Fruit fly (Drosophila melanogaster): Measurements from ENCODE around the gene Pus10.

The Pus10 gene

DNA sequence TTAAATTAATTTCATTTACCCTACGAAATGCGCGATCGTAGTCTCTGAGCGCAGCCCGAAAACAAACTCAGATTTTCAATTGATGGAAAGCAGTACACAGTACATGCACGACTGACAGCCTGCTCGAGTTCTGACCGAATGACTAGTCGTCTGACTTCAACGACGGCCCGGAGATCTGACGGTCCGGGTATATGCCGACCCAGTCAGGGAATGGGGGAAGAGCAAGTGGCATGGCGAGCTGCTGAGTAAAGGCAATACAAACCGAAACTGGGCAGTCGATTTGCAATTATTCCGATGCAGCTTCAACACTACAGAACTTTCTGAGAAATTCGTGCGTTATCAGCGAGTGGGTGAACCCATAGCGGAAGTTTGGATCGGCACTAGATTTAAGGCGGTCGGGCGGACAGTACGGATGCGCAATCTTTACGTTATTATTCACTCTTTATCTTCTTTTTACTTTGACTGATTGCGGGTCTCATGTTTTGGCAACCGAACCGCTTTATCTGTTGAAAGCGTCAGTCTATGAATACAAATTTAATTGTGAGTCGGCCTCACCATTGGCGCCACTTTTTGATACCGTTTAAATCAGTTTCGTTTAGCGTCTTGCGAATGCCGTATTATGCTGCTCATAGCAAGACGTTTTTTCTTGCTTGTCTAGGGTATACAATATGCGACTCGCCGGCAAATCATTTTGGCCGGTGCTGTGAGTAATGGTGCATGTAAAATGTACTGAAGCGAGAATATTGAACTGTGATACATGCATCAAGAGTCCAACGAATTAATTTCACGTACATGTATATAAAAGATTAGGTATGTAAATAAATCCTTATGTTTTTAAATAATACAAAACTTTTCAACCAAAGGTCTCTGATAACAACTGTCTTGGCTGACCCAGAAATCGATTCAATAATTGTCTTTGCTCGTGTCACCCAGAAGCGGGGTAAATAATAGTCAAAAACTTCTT lies 34.3 kb downstream of the Pus10 start (continued):
- no peak for TF ChIP-seq acj6 (GFP tag; optimal IDR thresholded peaks at IDR 0.05)
- no peak for TF ChIP-seq dsx (GFP tag; optimal IDR thresholded peaks at IDR 0.05; ENCODE audit: poor library complexity, severe bottlenecking)
- peak; percentile 51 for TF ChIP-seq esn (GFP tag; optimal IDR thresholded peaks at IDR 0.05)
- TF ChIP-seq CG11762 (GFP tag; optimal IDR thresholded peaks at IDR 0.05; ENCODE audit: insufficient read depth), result no peak
- TF ChIP-seq Sox14 (GFP tag; optimal IDR thresholded peaks at IDR 0.05), result peak; percentile 10
- peak; percentile 84 for TF ChIP-seq svp (GFP tag)
- no peak for TF ChIP-seq CG6792 (GFP tag; optimal IDR thresholded peaks at IDR 0.05)
- no peak for TF ChIP-seq eg (GFP tag; IDR thresholded peaks at IDR 0.05)
- TF ChIP-seq CG4318 (GFP tag; optimal IDR thresholded peaks at IDR 0.05), result peak; percentile 62

DNA sequence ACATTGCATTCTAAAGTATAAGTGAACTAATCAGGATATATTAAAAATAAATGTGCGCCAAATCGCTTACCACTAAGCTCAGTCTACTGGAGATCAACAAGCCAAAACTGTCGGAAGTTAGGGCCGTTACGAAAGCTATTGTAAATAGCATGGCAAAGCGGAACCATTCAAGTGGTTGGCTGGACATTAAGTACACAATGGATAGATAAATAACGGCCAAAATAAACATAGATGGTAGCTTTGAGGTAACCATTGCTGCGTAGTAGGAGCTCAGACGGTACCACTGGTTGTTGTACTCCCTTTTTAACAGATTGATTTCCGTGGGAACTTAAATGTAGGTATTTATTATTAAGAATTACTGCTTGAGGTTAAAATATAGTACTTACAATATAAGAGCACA lies 37.4 kb downstream of the Pus10 start:
- TF ChIP-seq spab (GFP tag; optimal IDR thresholded peaks at IDR 0.05) (no peak), fkh (GFP tag; optimal IDR thresholded peaks at IDR 0.05) (peak; percentile 60), CG9139 (GFP tag; optimal IDR thresholded peaks at IDR 0.05) (no peak)

DNA sequence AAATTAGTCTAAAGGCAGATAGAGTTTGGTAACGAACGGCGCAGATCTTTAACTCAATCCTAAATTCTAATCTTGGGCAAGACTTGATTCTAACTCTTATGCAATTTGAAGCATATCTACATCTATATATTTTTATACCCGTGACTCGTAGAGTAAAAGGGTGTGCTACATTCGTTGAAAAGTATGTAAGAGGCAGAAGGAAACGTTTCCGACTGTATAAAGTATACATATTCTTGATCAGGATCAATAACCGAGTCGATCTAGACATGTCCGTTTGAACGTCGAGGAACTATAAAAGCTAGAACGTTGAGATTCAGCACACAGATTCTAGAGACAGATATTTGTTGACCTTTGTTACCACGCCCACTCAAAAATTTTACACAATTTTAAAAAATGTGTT lies 38.7 kb downstream of the Pus10 start, which contains the start of gene CG13694:
TSS of gene CG13694 (minus strand) at position 101 of the 400 bp plus-strand sequence.
- TF ChIP-seq Ets21C (GFP tag; optimal IDR thresholded peaks at IDR 0.05), result no peak
- no peak for TF ChIP-seq CG6276 (GFP tag; optimal IDR thresholded peaks at IDR 0.05)
- no peak for TF ChIP-seq Blimp-1 (GFP tag; optimal IDR thresholded peaks at IDR 0.05)
- no peak for TF ChIP-seq Ets96B (tag; optimal IDR thresholded peaks at IDR 0.05)
- no peak for TF ChIP-seq Eip78C (GFP tag)
- no peak for TF ChIP-seq OdsH (GFP tag; optimal IDR thresholded peaks at IDR 0.05)
- TF ChIP-seq CG7368 (GFP tag; optimal IDR thresholded peaks at IDR 0.05), result no peak

DNA sequence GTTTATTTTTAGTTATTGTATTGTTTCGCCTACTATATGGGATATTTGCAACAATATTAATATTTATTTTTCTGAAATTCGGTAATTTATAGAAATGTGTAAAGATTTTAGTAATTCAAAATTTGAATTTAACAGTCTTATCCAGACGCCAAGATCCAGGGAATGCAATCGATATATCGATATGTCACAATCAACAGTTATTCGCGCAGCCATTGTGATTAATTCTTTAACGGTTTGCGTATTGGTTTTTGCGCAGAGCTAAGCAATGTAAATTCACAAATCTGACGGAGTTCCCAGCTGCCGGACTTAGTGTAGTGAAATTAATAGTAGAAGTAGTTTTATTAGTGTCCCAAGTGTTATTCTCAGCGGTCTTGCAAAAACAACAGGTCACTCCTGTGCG lies 40.7 kb downstream of the Pus10 start, which contains the start of gene ND-15:
TSS of gene ND-15 (plus strand) at position 298 of the 400 bp plus-strand sequence.
- TF ChIP-seq net (GFP tag; optimal IDR thresholded peaks at IDR 0.05) (no peak), svp (GFP tag) (peak; percentile 21), acj6 (GFP tag; optimal IDR thresholded peaks at IDR 0.05) (no peak)

DNA sequence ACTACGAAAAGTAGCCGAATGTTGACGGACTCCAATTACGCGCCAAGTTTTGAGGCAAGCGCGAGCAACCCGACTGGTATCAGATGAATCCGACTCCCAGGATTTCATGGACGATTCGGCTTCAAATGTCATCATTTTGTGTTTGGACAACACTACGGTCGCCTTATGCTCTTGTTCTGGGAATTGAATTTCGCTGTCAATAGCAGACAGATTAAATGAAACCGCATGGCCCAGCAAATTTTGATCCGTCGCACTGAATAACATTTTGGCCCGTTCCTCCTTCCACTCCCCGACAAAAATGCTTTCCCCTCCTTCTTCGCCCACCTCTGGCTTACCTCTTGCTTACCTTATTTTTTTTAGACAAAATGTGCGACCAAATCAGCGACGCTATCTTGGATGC lies 45.1 kb downstream of the Pus10 start:
- TF ChIP-seq CG11902 (GFP tag; optimal IDR thresholded peaks at IDR 0.05) (no peak), Gug (GFP tag; IDR thresholded peaks at IDR 0.05) (no peak), CG9139 (GFP tag; optimal IDR thresholded peaks at IDR 0.05) (no peak), Eip78C (GFP tag) (no peak), salr (GFP tag; optimal IDR thresholded peaks at IDR 0.05) (no peak), topi (GFP tag; optimal IDR thresholded peaks at IDR 0.05) (no peak), acj6 (GFP tag; optimal IDR thresholded peaks at IDR 0.05) (no peak), Sox14 (GFP tag; optimal IDR thresholded peaks at IDR 0.05) (no peak)

DNA sequence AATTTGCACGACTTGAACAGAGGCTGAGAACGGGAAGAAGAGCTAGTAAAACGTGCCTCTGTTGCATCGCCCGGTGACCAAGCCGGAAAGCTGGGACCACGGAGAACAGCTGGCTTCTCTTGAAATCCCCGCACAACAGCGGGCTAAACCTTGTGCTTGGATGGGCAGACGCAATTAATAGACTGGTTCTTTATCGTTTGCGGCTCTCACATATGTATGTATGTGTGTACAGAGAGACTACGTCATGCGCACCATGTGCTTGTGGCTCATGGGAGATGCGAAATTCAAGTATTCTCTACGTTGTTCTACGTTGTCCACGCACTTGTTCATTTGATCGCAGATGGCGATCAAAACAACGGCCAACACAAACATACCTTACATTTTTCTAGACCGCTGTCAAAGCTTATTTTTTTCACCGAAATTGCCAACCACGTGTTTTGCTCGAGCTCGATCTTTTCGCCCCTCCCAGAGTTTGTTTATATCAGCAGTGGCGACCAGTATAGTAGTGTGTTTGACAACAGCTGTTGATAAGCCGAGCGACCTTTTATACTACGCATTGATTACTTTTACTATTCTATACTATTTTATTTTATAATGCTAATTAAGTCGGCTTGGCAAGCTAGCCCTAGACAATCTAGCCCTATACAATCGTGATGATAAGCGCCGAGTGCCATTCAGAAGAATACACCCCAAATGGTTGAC lies 45.9 kb downstream of the Pus10 start:
- no peak for TF ChIP-seq cyc (GFP tag; optimal IDR thresholded peaks at IDR 0.05)
- no peak for TF ChIP-seq CG6808 (GFP tag; optimal IDR thresholded peaks at IDR 0.05)
- TF ChIP-seq dac (GFP tag; optimal IDR thresholded peaks at IDR 0.05), result no peak
- TF ChIP-seq Ets21C (GFP tag; optimal IDR thresholded peaks at IDR 0.05), result no peak
- no peak for TF ChIP-seq CG6792 (GFP tag; optimal IDR thresholded peaks at IDR 0.05)
- TF ChIP-seq Sox15 (GFP tag; optimal IDR thresholded peaks at IDR 0.05), result no peak
- no peak for TF ChIP-seq vri (GFP tag; optimal IDR thresholded peaks at IDR 0.05)
- no peak for TF ChIP-seq CG32006 (GFP tag; optimal IDR thresholded peaks at IDR 0.05)
- no peak for TF ChIP-seq Eip75B (GFP tag; optimal IDR thresholded peaks at IDR 0.05)
- no peak for TF ChIP-seq CG8632 (GFP tag; optimal IDR thresholded peaks at IDR 0.05)
- 0 out of 2 replicates have a peak, but pooled peaks have one; percentile 36 for TF ChIP-seq CG15336 (GFP tag; IDR thresholded peaks at IDR 0.05)
- peak; percentile 85 for TF ChIP-seq CG1621 (tag; optimal IDR thresholded peaks at IDR 0.05)
- TF ChIP-seq Hr39 (GFP tag; optimal IDR thresholded peaks at IDR 0.05), result no peak
- no peak for TF ChIP-seq CG11762 (GFP tag; optimal IDR thresholded peaks at IDR 0.05; ENCODE audit: insufficient read depth)
- peak; percentile 32 for TF ChIP-seq fkh (GFP tag; optimal IDR thresholded peaks at IDR 0.05)
- no peak for TF ChIP-seq Lpt (GFP tag; optimal IDR thresholded peaks at IDR 0.05)
- TF ChIP-seq CG9139 (GFP tag; optimal IDR thresholded peaks at IDR 0.05), result no peak
- TF ChIP-seq ss (GFP tag; optimal IDR thresholded peaks at IDR 0.05), result no peak
- TF ChIP-seq CG11902 (GFP tag; optimal IDR thresholded peaks at IDR 0.05), result no peak
- TF ChIP-seq svp (GFP tag), result peak; percentile 68

Measured in whole organism, prepupa.